Worm (Caenorhabditis elegans) whole organism, early embryonic: Measurements from ENCODE around the gene Y44A6D.6.

Experiments used
- B0310.2 ChIP-seq: sonication (generic microtip); optimal IDR thresholded peaks from 2 replicates; lab custom pipeline; 2016; ENCODE audit warnings: mild to moderate bottlenecking, missing genetic modification characterization, missing compliant biosample characterization
- F13C5.2 ChIP-seq: sonication (generic microtip); optimal IDR thresholded peaks from 2 replicates; lab custom pipeline; 2017; ENCODE audit warnings: mild to moderate bottlenecking, missing genetic modification characterization, inconsistent platforms, missing compliant biosample characterization
- aly-1 ChIP-seq: sonication (generic microtip); optimal IDR thresholded peaks from 2 replicates; lab custom pipeline; 2016; ENCODE audit warnings: missing genetic modification characterization, missing compliant biosample characterization
- ama-1 ChIP-seq: fragments of 150-350 bp; optimal IDR thresholded peaks from 2 replicates; lab custom pipeline; 2014
- ceh-13 ChIP-seq: fragments of 200-800 bp; sonication (Bioruptor generic); optimal IDR thresholded peaks from 2 replicates; lab custom pipeline; 2018; ENCODE audit warnings: mild to moderate bottlenecking, missing genetic modification characterization, missing compliant biosample characterization
- ceh-36 ChIP-seq: sonication (generic microtip); optimal IDR thresholded peaks from 2 replicates; lab custom pipeline; 2016; ENCODE audit warnings: missing genetic modification characterization, inconsistent platforms, missing compliant biosample characterization
- ets-7 ChIP-seq: sonication (generic microtip); optimal IDR thresholded peaks from 2 replicates; lab custom pipeline; 2016; ENCODE audit warnings: missing genotype, missing genetic modification characterization, missing compliant biosample characterization
- flt-1 ChIP-seq: fragments of 200-800 bp; sonication (Bioruptor generic); IDR thresholded peaks from 2 replicates; pipeline ENCODE4 v1.3.6; 2022; ENCODE audit warnings: missing genetic modification characterization, missing compliant biosample characterization
- hmbx-1 ChIP-seq: sonication (generic microtip); optimal IDR thresholded peaks from 2 replicates; lab custom pipeline; 2016; ENCODE audit warnings: mild to moderate bottlenecking, missing genetic modification characterization, missing compliant biosample characterization
- hmg-4 ChIP-seq: fragments of 200-800 bp; sonication (Bioruptor generic); optimal IDR thresholded peaks from 2 replicates; lab custom pipeline; 2018; ENCODE audit warnings: mild to moderate bottlenecking, missing genetic modification characterization, missing compliant biosample characterization
- hnd-1 ChIP-seq: sonication (generic microtip); optimal IDR thresholded peaks from 2 replicates; lab custom pipeline; 2016; ENCODE audit warnings: missing genetic modification characterization, missing compliant biosample characterization
- pes-1 ChIP-seq: fragments of 200-800 bp; sonication (Bioruptor generic); IDR thresholded peaks from 2 replicates; pipeline ENCODE4 v1.3.6; 2022; ENCODE audit warnings: missing genetic modification reagents, missing genetic modification characterization, missing compliant biosample characterization
- scrt-1 ChIP-seq: fragments of 200-800 bp; sonication (Bioruptor generic); IDR thresholded peaks from 2 replicates; pipeline ENCODE4 v1.3.6; 2022; ENCODE audit warnings: missing genetic modification characterization, missing compliant biosample characterization
- sea-1 ChIP-seq: fragments of 200-800 bp; sonication (Bioruptor generic); conservative IDR thresholded peaks from 2 replicates; pipeline ENCODE4 v1.3.6; 2022; ENCODE audit warnings: missing genetic modification characterization, missing compliant biosample characterization
- tbx-11 ChIP-seq: fragments of 200-800 bp; sonication (Bioruptor generic); IDR thresholded peaks from 2 replicates; pipeline ENCODE4 v1.3.6; 2022; ENCODE audit warnings: missing genetic modification characterization, missing compliant biosample characterization
- tbx-37 ChIP-seq: fragments of 200-800 bp; sonication (Bioruptor generic); conservative IDR thresholded peaks from 2 replicates; pipeline ENCODE4 v1.3.6; 2022; ENCODE audit warnings: missing genetic modification reagents, missing genetic modification characterization, missing compliant biosample characterization
- tra-4 ChIP-seq: sonication (generic microtip); optimal IDR thresholded peaks from 2 replicates; lab custom pipeline; 2017; ENCODE audit warnings: missing genetic modification characterization, missing compliant biosample characterization

Gene Y44A6D.6

ce11 chrV:20807038-20807437 is at the start of gene Y44A6D.6:
Y44A6D.6 (plus strand) TSS chrV:20807338.
- TF ChIP-seq scrt-1 (GFP tag; lab: Robert Waterston, UW) (no peak), hmbx-1 (tag; lab: Kevin White, UChicago) (no peak), hmg-4 (GFP tag; lab: Kevin White, UChicago) (no peak), ama-1 (lab: Kevin White, UChicago) (no peak), hnd-1 (tag; lab: Kevin White, UChicago) (no peak), tra-4 (tag; lab: Kevin White, UChicago) (no peak), tbx-37 (GFP tag; lab: Robert Waterston, UW) (no peak), F13C5.2 (no peak), B0310.2 (tag; lab: Kevin White, UChicago) (no peak), tbx-11 (GFP tag; lab: Robert Waterston, UW) (no peak), aly-1 (no peak), flt-1 (GFP tag; lab: Robert Waterston, UW) (no peak), ets-7 (tag; lab: Kevin White, UChicago) (no peak), ceh-13 (GFP tag; lab: Kevin White, UChicago) (no peak), pes-1 (no peak), ceh-36 (tag; lab: Kevin White, UChicago) (no peak), sea-1 (GFP tag; lab: Robert Waterston, UW) (no peak)

DNA sequence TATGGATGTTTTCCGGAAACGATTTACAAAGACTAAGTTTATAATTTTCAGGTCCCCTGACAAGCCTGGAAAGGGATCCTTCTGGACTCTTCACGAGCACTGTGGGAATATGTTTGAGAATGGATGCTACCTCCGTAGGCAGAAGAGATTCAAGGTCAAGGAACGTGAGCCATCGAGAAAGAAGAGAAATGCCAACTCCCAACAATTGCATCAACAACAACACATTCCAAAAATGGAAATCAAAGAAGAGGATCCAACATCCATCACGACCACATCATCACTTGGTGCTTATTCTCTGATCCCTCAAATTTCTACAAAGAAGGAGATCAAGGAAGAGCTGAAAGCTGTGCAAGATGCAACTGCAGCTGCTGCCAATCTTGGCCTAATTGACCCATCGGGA is 49.0 kb upstream of the Y44A6D.6 start:
- TF ChIP-seq tbx-37 (GFP tag; lab: Robert Waterston, UW) (no peak), scrt-1 (GFP tag; lab: Robert Waterston, UW) (no peak)

ce11 chrV:20761758-20762157 is 45.4 kb upstream of the Y44A6D.6 start:
- no peak for TF ChIP-seq ets-7 (tag; lab: Kevin White, UChicago)
- TF ChIP-seq tbx-11 (GFP tag; lab: Robert Waterston, UW): no peak
- no peak for TF ChIP-seq tbx-37 (GFP tag; lab: Robert Waterston, UW)
- no peak for TF ChIP-seq pes-1
- no peak for TF ChIP-seq B0310.2 (tag; lab: Kevin White, UChicago)
- no peak for TF ChIP-seq ceh-36 (tag; lab: Kevin White, UChicago)
- TF ChIP-seq tra-4 (tag; lab: Kevin White, UChicago): no peak
- no peak for TF ChIP-seq ceh-13 (GFP tag; lab: Kevin White, UChicago)
- TF ChIP-seq hnd-1 (tag; lab: Kevin White, UChicago): no peak
- TF ChIP-seq flt-1 (GFP tag; lab: Robert Waterston, UW): no peak
- TF ChIP-seq aly-1: no peak
- TF ChIP-seq F13C5.2: no peak
- TF ChIP-seq sea-1 (GFP tag; lab: Robert Waterston, UW): no peak

- TF ChIP-seq ama-1 (lab: Kevin White, UChicago) (no peak), ceh-13 (GFP tag; lab: Kevin White, UChicago) (no peak), ceh-36 (tag; lab: Kevin White, UChicago) (no peak), tbx-11 (GFP tag; lab: Robert Waterston, UW) (no peak), aly-1 (no peak), B0310.2 (tag; lab: Kevin White, UChicago) (no peak), flt-1 (GFP tag; lab: Robert Waterston, UW) (no peak), tbx-37 (GFP tag; lab: Robert Waterston, UW) (no peak), scrt-1 (GFP tag; lab: Robert Waterston, UW) (no peak), hnd-1 (tag; lab: Kevin White, UChicago) (no peak), F13C5.2 (no peak), pes-1 (no peak), hmbx-1 (tag; lab: Kevin White, UChicago) (no peak), sea-1 (GFP tag; lab: Robert Waterston, UW) (no peak), tra-4 (tag; lab: Kevin White, UChicago) (no peak), ets-7 (tag; lab: Kevin White, UChicago) (no peak)
Observed at ce11 chrV:20763192-20763591, 43.9 kb upstream of the Y44A6D.6 start.

DNA sequence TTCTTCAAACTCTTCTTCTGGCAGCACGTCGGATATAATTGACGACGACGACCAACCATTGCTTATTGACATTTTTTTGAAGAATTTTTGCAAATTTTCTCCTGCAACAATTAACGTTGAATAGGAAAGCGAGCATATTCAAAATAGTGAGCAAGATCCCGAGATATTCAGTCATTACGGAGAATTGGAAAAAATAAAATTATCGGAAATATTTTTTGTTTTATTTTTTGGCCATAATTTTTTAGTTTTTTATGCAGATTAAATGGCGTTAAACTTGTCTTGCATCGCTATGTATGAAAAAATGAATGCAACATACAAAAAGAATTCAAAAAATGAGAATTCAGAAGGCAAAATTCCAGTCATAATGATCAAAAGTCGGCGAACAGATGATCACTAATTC is 37.1 kb upstream of the Y44A6D.6 start, which contains the start of gene elp-1:
Gene elp-1 (minus strand): TSS at position 101 of the 400 bp plus-strand sequence.
- TF ChIP-seq tbx-37 (GFP tag; lab: Robert Waterston, UW) (no peak), ceh-13 (GFP tag; lab: Kevin White, UChicago) (no peak), ets-7 (tag; lab: Kevin White, UChicago) (no peak), ama-1 (lab: Kevin White, UChicago) (no peak), scrt-1 (GFP tag; lab: Robert Waterston, UW) (no peak), flt-1 (GFP tag; lab: Robert Waterston, UW) (no peak), tbx-11 (GFP tag; lab: Robert Waterston, UW) (no peak), B0310.2 (tag; lab: Kevin White, UChicago) (no peak), tra-4 (tag; lab: Kevin White, UChicago) (no peak), hmbx-1 (tag; lab: Kevin White, UChicago) (no peak), hmg-4 (GFP tag; lab: Kevin White, UChicago) (no peak), F13C5.2 (no peak)

ce11 chrV:20770846-20771245 is 36.3 kb upstream of the Y44A6D.6 start:
- TF ChIP-seq pes-1: no peak
- TF ChIP-seq hmg-4 (GFP tag; lab: Kevin White, UChicago): no peak
- no peak for TF ChIP-seq aly-1
- no peak for TF ChIP-seq ets-7 (tag; lab: Kevin White, UChicago)

- TF ChIP-seq flt-1 (GFP tag; lab: Robert Waterston, UW): no peak
- no peak for TF ChIP-seq B0310.2 (tag; lab: Kevin White, UChicago)
- no peak for TF ChIP-seq hnd-1 (tag; lab: Kevin White, UChicago)
Observed at ce11 chrV:20771702-20772101, 35.4 kb upstream of the Y44A6D.6 start.

ce11 chrV:20773647-20774046 is 33.5 kb upstream of the Y44A6D.6 start, which contains the start of gene F38A6.5:
F38A6.5 (minus strand) TSS chrV:20773747.
- TF ChIP-seq ceh-36 (tag; lab: Kevin White, UChicago): no peak
- no peak for TF ChIP-seq tbx-37 (GFP tag; lab: Robert Waterston, UW)
- TF ChIP-seq pes-1: no peak
- TF ChIP-seq ama-1 (lab: Kevin White, UChicago): no peak
- no peak for TF ChIP-seq hmbx-1 (tag; lab: Kevin White, UChicago)
- TF ChIP-seq hmg-4 (GFP tag; lab: Kevin White, UChicago): no peak
- no peak for TF ChIP-seq tbx-11 (GFP tag; lab: Robert Waterston, UW)
